Fruit fly (Drosophila melanogaster): ENCODE measurements around the gene CG11970.

CG11970 gene

DNA sequence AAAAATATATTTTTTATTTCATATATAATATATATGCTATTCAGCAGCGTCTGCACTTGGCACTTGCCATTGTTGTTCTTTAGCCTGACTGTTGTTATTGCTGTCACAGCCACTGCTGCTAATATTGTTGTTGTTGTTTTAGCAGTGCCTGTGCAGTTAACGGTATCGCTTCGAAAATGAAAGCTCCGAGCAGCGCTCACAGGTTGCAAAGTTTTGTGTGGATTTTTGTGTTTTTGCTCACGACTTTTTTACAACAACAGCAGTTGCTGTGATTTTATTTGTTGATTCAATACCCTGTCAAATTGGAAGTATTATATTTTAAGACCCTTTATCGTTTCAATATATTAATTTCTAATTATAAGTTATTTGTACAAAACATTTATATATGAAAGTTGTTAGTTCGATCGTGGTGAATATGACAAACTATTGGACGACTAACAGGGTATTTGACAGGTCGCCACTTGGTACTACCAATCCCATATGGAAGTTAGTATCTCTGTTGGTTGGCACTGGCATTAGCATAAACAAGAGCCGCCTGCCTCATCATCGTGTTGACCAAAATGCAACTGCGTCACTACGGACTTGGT lies 20.7 kb upstream of the CG11970 start (continued):
- TF ChIP-seq CG11294 (GFP tag; IDR thresholded peaks at IDR 0.05) (no peak), CG8632 (GFP tag; optimal IDR thresholded peaks at IDR 0.05) (no peak), CG6163 (GFP tag; IDR thresholded peaks at IDR 0.05) (no peak), CG16779 (tag; optimal IDR thresholded peaks at IDR 0.05) (no peak), fd85E (GFP tag; optimal IDR thresholded peaks at IDR 0.05) (no peak), Eip93F (GFP tag; optimal IDR thresholded peaks at IDR 0.05) (no peak), ss (GFP tag; optimal IDR thresholded peaks at IDR 0.05) (no peak), Eip78C (GFP tag) (peak; percentile 16), vri (GFP tag; optimal IDR thresholded peaks at IDR 0.05) (no peak), Lpt (GFP tag; optimal IDR thresholded peaks at IDR 0.05) (no peak), Ets21C (GFP tag; optimal IDR thresholded peaks at IDR 0.05) (no peak), CG8119 (GFP tag; IDR thresholded peaks at IDR 0.05) (peak; percentile 65; the same call in 1 of the 3 replicates), OdsH (GFP tag; optimal IDR thresholded peaks at IDR 0.05) (peak; percentile 37), CG31627 (GFP tag; optimal IDR thresholded peaks at IDR 0.05) (no peak), svp (GFP tag) (peak; percentile 63), CG3032 (tag; optimal IDR thresholded peaks at IDR 0.05) (no peak), Ets96B (tag; optimal IDR thresholded peaks at IDR 0.05) (no peak), topi (GFP tag; optimal IDR thresholded peaks at IDR 0.05) (no peak), Sox15 (GFP tag; optimal IDR thresholded peaks at IDR 0.05) (no peak), CG6276 (GFP tag; optimal IDR thresholded peaks at IDR 0.05) (peak; percentile 21), Gug (GFP tag; IDR thresholded peaks at IDR 0.05) (no peak), eg (GFP tag; IDR thresholded peaks at IDR 0.05) (peak; percentile 75), Hr39 (GFP tag; optimal IDR thresholded peaks at IDR 0.05) (no peak)

DNA sequence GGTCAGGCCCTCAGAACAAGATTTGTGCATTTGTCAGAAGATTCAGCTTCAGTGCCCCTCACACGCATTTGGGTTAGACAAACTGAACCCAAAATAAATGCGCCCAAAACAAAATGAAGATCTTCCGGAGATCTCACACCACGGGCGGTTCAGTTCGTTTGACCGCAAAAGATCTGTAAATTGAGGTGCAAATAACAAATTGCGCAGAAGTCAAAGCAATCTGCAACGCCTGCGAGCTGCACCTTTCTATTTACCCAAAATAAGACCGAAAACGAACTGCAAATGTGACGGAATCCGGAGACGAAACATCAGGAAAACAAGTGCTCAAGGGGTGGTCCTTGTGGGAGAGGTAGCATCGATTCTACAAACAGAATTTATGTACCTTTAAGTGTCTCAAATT lies 19.0 kb upstream of the CG11970 start:
- TF ChIP-seq Hr4 (GFP tag; optimal IDR thresholded peaks at IDR 0.05) (no peak), CG8319 (GFP tag; optimal IDR thresholded peaks at IDR 0.05) (no peak), CG9139 (GFP tag; optimal IDR thresholded peaks at IDR 0.05) (no peak), CG1621 (tag; optimal IDR thresholded peaks at IDR 0.05) (no peak), Met (GFP tag; optimal IDR thresholded peaks at IDR 0.05) (no peak), CG10669 (GFP tag; optimal IDR thresholded peaks at IDR 0.05) (no peak), Sox15 (GFP tag; optimal IDR thresholded peaks at IDR 0.05) (no peak), Eip93F (GFP tag; optimal IDR thresholded peaks at IDR 0.05) (no peak), eg (GFP tag; IDR thresholded peaks at IDR 0.05) (no peak), cyc (GFP tag; optimal IDR thresholded peaks at IDR 0.05) (no peak), CG6854 (GFP tag; optimal IDR thresholded peaks at IDR 0.05) (no peak), topi (GFP tag; optimal IDR thresholded peaks at IDR 0.05) (no peak), CG6163 (GFP tag; IDR thresholded peaks at IDR 0.05) (no peak), esn (GFP tag; optimal IDR thresholded peaks at IDR 0.05) (no peak), CG10631 (GFP tag; optimal IDR thresholded peaks at IDR 0.05) (no peak), CG6808 (GFP tag; optimal IDR thresholded peaks at IDR 0.05) (no peak), Hr38 (GFP tag; optimal IDR thresholded peaks at IDR 0.05) (no peak), Gug (GFP tag; IDR thresholded peaks at IDR 0.05) (no peak), CG11294 (GFP tag; IDR thresholded peaks at IDR 0.05) (no peak)

DNA sequence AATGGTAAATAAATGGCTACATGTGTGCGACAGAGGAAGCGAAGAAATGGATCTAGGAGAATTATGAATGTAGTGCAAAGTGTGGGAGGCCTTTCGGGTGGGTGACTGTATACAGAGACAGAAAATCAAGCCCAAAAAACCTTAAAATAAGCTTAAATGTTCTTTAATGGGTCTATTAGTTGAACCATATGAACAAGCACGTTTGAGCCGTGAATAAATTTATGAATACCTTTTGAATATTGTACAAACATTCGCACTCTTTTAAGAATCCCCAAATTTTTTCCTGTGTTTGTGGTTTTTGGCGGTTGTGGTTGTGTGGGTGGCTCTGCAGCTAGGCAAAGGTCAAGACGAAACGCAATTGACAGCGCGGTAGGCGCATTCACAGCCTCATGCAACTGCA lies 17.9 kb upstream of the CG11970 start:
- no peak for TF ChIP-seq CG8319 (GFP tag; optimal IDR thresholded peaks at IDR 0.05)
- no peak for TF ChIP-seq topi (GFP tag; optimal IDR thresholded peaks at IDR 0.05)
- no peak for TF ChIP-seq fkh (GFP tag; optimal IDR thresholded peaks at IDR 0.05)
- peak in 1 of 2 experiments; percentile 10 for TF ChIP-seq salr (GFP tag; optimal IDR thresholded peaks at IDR 0.05)
- TF ChIP-seq Eip75B (GFP tag; optimal IDR thresholded peaks at IDR 0.05): no peak
- no peak for TF ChIP-seq CG10631 (GFP tag; optimal IDR thresholded peaks at IDR 0.05)
- no peak for TF ChIP-seq Sox14 (GFP tag; optimal IDR thresholded peaks at IDR 0.05)
- TF ChIP-seq svp (GFP tag): peak; percentile 45
- peak; percentile 2 for TF ChIP-seq Hr4 (GFP tag; optimal IDR thresholded peaks at IDR 0.05)
- peak; percentile 59 for TF ChIP-seq eg (GFP tag; IDR thresholded peaks at IDR 0.05)
- TF ChIP-seq Blimp-1 (GFP tag; optimal IDR thresholded peaks at IDR 0.05): no peak
- TF ChIP-seq CG32006 (GFP tag; optimal IDR thresholded peaks at IDR 0.05): peak; percentile 67
- no peak for TF ChIP-seq Sox102F (GFP tag; optimal IDR thresholded peaks at IDR 0.05)
- no peak for TF ChIP-seq dsx (GFP tag; optimal IDR thresholded peaks at IDR 0.05; ENCODE audit: poor library complexity, severe bottlenecking)
